Worm (Caenorhabditis elegans): ENCODE measurements around the gene C04F5.9.
A peak's percentile ranks its signal among the peaks of the same experiment; 100 is the strongest.

The C04F5.9 gene

ce11 chrV:5072082-5072481 is 46.9 kb downstream of the C04F5.9 start, which contains the start of gene Y58A7A.2:
TSS of gene Y58A7A.2 (minus strand) at chrV:5072182.
- TF ChIP-seq nhr-28 (tag; optimal IDR thresholded peaks at IDR 0.05) (no peak), lin-15B (tag; optimal IDR thresholded peaks at IDR 0.05) (no peak), zag-1 (tag; optimal IDR thresholded peaks at IDR 0.05) (no peak), ztf-11 (tag; optimal IDR thresholded peaks at IDR 0.05) (no peak), ZK546.5 (tag; optimal IDR thresholded peaks at IDR 0.05) (no peak), sea-2 (GFP tag; optimal IDR thresholded peaks at IDR 0.05) (no peak), egl-5 (tag; optimal IDR thresholded peaks at IDR 0.05) (no peak), mml-1 (tag; optimal IDR thresholded peaks at IDR 0.05) (no peak), mdl-1 (tag; optimal IDR thresholded peaks at IDR 0.05) (no peak)

ce11 chrV:5069440-5069839 is 49.6 kb downstream of the C04F5.9 start, which contains the start of gene Y58A7A.1:
TSS of gene Y58A7A.1 (minus strand) at chrV:5069540.
- TF ChIP-seq lin-15B (tag; optimal IDR thresholded peaks at IDR 0.05) (no peak), nhr-76 (tag; optimal IDR thresholded peaks at IDR 0.05) (no peak), nhr-25 (tag; optimal IDR thresholded peaks at IDR 0.05) (peak; percentile 5), mdl-1 (tag; optimal IDR thresholded peaks at IDR 0.05) (no peak)

- TF ChIP-seq elt-2 (tag; optimal IDR thresholded peaks at IDR 0.05) (peak; percentile 95), pha-4 (tag; optimal IDR thresholded peaks at IDR 0.05) (peak; percentile 37), fos-1 (tag; optimal IDR thresholded peaks at IDR 0.05) (no peak), lin-15B (tag; optimal IDR thresholded peaks at IDR 0.05) (no peak), pqm-1 (tag; optimal IDR thresholded peaks at IDR 0.05) (peak; percentile 61), jun-1 (tag; optimal IDR thresholded peaks at IDR 0.05) (peak; percentile 76)
These were observed 51.6 kb downstream of the C04F5.9 start for ce11 chrV:5067390-5067789.

- no peak for TF ChIP-seq nhr-67 (tag; optimal IDR thresholded peaks at IDR 0.05)
- TF ChIP-seq pha-4 (tag; optimal IDR thresholded peaks at IDR 0.05): peak; percentile 69
- peak; percentile 89 for TF ChIP-seq fkh-10 (GFP tag; optimal IDR thresholded peaks at IDR 0.05)
- TF ChIP-seq egl-5 (tag; optimal IDR thresholded peaks at IDR 0.05): no peak
- no peak for TF ChIP-seq tbx-2 (tag; optimal IDR thresholded peaks at IDR 0.05)
- TF ChIP-seq nhr-77 (tag; optimal IDR thresholded peaks at IDR 0.05): no peak
- TF ChIP-seq elt-2 (tag; optimal IDR thresholded peaks at IDR 0.05): peak; percentile 54
- TF ChIP-seq fos-1 (tag; optimal IDR thresholded peaks at IDR 0.05): no peak
- no peak for TF ChIP-seq unc-62 (GFP tag; optimal IDR thresholded peaks at IDR 0.05)
- TF ChIP-seq eor-1 (tag; optimal IDR thresholded peaks at IDR 0.05): no peak
- TF ChIP-seq mml-1 (tag; optimal IDR thresholded peaks at IDR 0.05): no peak
- peak; percentile 36 for TF ChIP-seq nhr-43 (tag; optimal IDR thresholded peaks at IDR 0.05; ENCODE audit: poor library complexity, severe bottlenecking)
- TF ChIP-seq aly-2 (tag; optimal IDR thresholded peaks at IDR 0.05): no peak
- TF ChIP-seq sea-2 (GFP tag; optimal IDR thresholded peaks at IDR 0.05): no peak
- TF ChIP-seq mdl-1 (tag; optimal IDR thresholded peaks at IDR 0.05): peak; percentile 30
- TF ChIP-seq egl-27 (tag; optimal IDR thresholded peaks at IDR 0.05): peak; percentile 83
- TF ChIP-seq daf-12 (tag; optimal IDR thresholded peaks at IDR 0.05): no peak
- no peak for TF ChIP-seq nhr-12 (tag; optimal IDR thresholded peaks at IDR 0.05)
- TF ChIP-seq elt-1 (tag; optimal IDR thresholded peaks at IDR 0.05): no peak
- TF ChIP-seq nhr-25 (tag; optimal IDR thresholded peaks at IDR 0.05): peak; percentile 39
- no peak for TF ChIP-seq nhr-237 (tag; optimal IDR thresholded peaks at IDR 0.05)
- peak; percentile 5 for TF ChIP-seq lsy-12 (tag; optimal IDR thresholded peaks at IDR 0.05)
- no peak for TF ChIP-seq ZK546.5 (tag; optimal IDR thresholded peaks at IDR 0.05)
- peak; percentile 38 for TF ChIP-seq jun-1 (tag; optimal IDR thresholded peaks at IDR 0.05)
- TF ChIP-seq lin-15B (tag; optimal IDR thresholded peaks at IDR 0.05): peak; percentile 44
- TF ChIP-seq R02D3.7 (tag; optimal IDR thresholded peaks at IDR 0.05): no peak
- TF ChIP-seq ceh-82 (tag; optimal IDR thresholded peaks at IDR 0.05): no peak
- TF ChIP-seq zag-1 (tag; optimal IDR thresholded peaks at IDR 0.05): no peak
- no peak for TF ChIP-seq skn-1 (tag; optimal IDR thresholded peaks at IDR 0.05)
- no peak for TF ChIP-seq fkh-2 (tag; optimal IDR thresholded peaks at IDR 0.05)
- TF ChIP-seq ztf-11 (tag; optimal IDR thresholded peaks at IDR 0.05): no peak
- TF ChIP-seq unc-39 (tag; optimal IDR thresholded peaks at IDR 0.05): no peak
- no peak for TF ChIP-seq elt-3 (tag; optimal IDR thresholded peaks at IDR 0.05)
- no peak for TF ChIP-seq nhr-28 (tag; optimal IDR thresholded peaks at IDR 0.05)
- peak; percentile 16 for TF ChIP-seq pqm-1 (tag; optimal IDR thresholded peaks at IDR 0.05)
- TF ChIP-seq ceh-16 (tag; optimal IDR thresholded peaks at IDR 0.05): no peak
- peak; percentile 68 for TF ChIP-seq lin-39 (tag; optimal IDR thresholded peaks at IDR 0.05)
- peak; percentile 48 for TF ChIP-seq nhr-23 (tag; optimal IDR thresholded peaks at IDR 0.05)
- peak; percentile 37 for TF ChIP-seq ceh-28 (tag; optimal IDR thresholded peaks at IDR 0.05)
- peak; percentile 25 for TF ChIP-seq snpc-4 (tag; optimal IDR thresholded peaks at IDR 0.05)
- TF ChIP-seq hmg-11 (tag; optimal IDR thresholded peaks at IDR 0.05): peak; percentile 89
- peak; percentile 66 for TF ChIP-seq nhr-11 (tag; optimal IDR thresholded peaks at IDR 0.05)
- TF ChIP-seq nhr-76 (tag; optimal IDR thresholded peaks at IDR 0.05): no peak
- TF ChIP-seq nfya-1 (tag; optimal IDR thresholded peaks at IDR 0.05; ENCODE audit: insufficient read depth): peak; percentile 76
These were observed 54.1 kb downstream of the C04F5.9 start, which contains the start of gene mlk-1 for ce11 chrV:5064761-5065421. TSS of gene mlk-1 (minus strand) at chrV:5064811.

Measured in whole organism, L3 larva.